Worm (Caenorhabditis elegans): Measurements from ENCODE around the gene C12D8.21.

The C12D8.21 gene

ce11 chrV:10212027-10212426 lies 29.0 kb downstream of the C12D8.21 start, which contains the start of gene zhit-3:
TSS of gene zhit-3 (minus strand) at chrV:10212127.
- no peak for TF ChIP-seq swsn-7 (tag; optimal IDR thresholded peaks at IDR 0.05)
- TF ChIP-seq unc-62 (GFP tag; optimal IDR thresholded peaks at IDR 0.05), result no peak
- no peak for TF ChIP-seq irx-1 (tag; optimal IDR thresholded peaks at IDR 0.05)
- no peak for TF ChIP-seq mdl-1 (tag; optimal IDR thresholded peaks at IDR 0.05)
- TF ChIP-seq ceh-82 (tag; optimal IDR thresholded peaks at IDR 0.05), result no peak
- no peak for TF ChIP-seq alr-1 (tag; optimal IDR thresholded peaks at IDR 0.05; ENCODE audit: borderline replicate concordance)
- TF ChIP-seq xbp-1 (tag; optimal IDR thresholded peaks at IDR 0.05), result no peak
- no peak for TF ChIP-seq ceh-88 (GFP tag; IDR thresholded peaks at IDR 0.05)

ce11 chrV:10210244-10210643 lies 30.7 kb downstream of the C12D8.21 start, which contains the start of gene tftc-3:
TSS of gene tftc-3 (minus strand) at chrV:10210344.
- TF ChIP-seq elt-2 (tag; optimal IDR thresholded peaks at IDR 0.05), result no peak
- no peak for TF ChIP-seq ets-5 (GFP tag; IDR thresholded peaks at IDR 0.05)
- no peak for TF ChIP-seq ceh-82 (tag; optimal IDR thresholded peaks at IDR 0.05)
- TF ChIP-seq mdl-1 (tag; optimal IDR thresholded peaks at IDR 0.05), result no peak
- TF ChIP-seq sptf-1 (tag; optimal IDR thresholded peaks at IDR 0.05), result no peak
- no peak for TF ChIP-seq hlh-17 (GFP tag; optimal IDR thresholded peaks at IDR 0.05; ENCODE audit: borderline replicate concordance)
- TF ChIP-seq nhr-76 (tag; optimal IDR thresholded peaks at IDR 0.05), result no peak
- TF ChIP-seq grh-1 (GFP tag; IDR thresholded peaks at IDR 0.05), result no peak
- no peak for TF ChIP-seq unc-30 (tag; optimal IDR thresholded peaks at IDR 0.05)
- no peak for TF ChIP-seq ces-1 (GFP tag; optimal IDR thresholded peaks at IDR 0.05)
- TF ChIP-seq dsc-1 (tag; optimal IDR thresholded peaks at IDR 0.05), result no peak
- TF ChIP-seq lin-14 (GFP tag; optimal IDR thresholded peaks at IDR 0.05), result no peak
- TF ChIP-seq mef-2 (tag; optimal IDR thresholded peaks at IDR 0.05), result no peak
- TF ChIP-seq hpl-2 (GFP tag; optimal IDR thresholded peaks at IDR 0.05), result no peak
- no peak for TF ChIP-seq unc-130 (tag; optimal IDR thresholded peaks at IDR 0.05)
- no peak for TF ChIP-seq efl-3 (GFP tag; optimal IDR thresholded peaks at IDR 0.05)
- TF ChIP-seq nhr-28 (tag; optimal IDR thresholded peaks at IDR 0.05), result no peak
- no peak for TF ChIP-seq fkh-10 (GFP tag; optimal IDR thresholded peaks at IDR 0.05)

DNA sequence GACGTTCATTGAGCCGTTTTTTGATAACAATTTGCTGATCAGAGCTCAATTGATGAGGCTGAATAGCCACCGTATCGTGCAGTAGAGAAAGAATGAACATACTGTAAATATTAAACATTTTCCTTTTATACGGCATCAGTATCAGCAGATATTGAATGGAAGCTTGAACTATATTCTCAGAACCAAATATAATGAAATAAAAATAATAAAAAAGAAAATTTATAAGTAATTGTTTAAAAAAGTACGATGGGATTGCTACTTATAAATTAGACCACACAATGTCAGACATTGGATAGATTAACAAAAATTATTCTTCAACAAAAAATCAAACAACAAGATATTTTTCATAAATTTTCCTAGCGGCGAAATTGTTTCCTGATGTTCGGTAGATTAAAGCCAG lies 34.5 kb downstream of the C12D8.21 start, which contains the start of gene rpc-25:
Gene rpc-25, minus strand, starts transcription at position 101 of the 400 bp plus-strand sequence.
- TF ChIP-seq F16B12.6 (tag; optimal IDR thresholded peaks at IDR 0.05) (no peak), mdl-1 (tag; optimal IDR thresholded peaks at IDR 0.05) (no peak), fkh-8 (tag; optimal IDR thresholded peaks at IDR 0.05) (no peak), zag-1 (tag; optimal IDR thresholded peaks at IDR 0.05) (no peak), nhr-19 (GFP tag; conservative IDR thresholded peaks at IDR 0.05) (no peak), ceh-88 (GFP tag; IDR thresholded peaks at IDR 0.05) (no peak), ceh-8 (GFP tag; optimal IDR thresholded peaks at IDR 0.05) (no peak), nhr-84 (tag; optimal IDR thresholded peaks at IDR 0.05) (no peak), lsy-2 (tag; optimal IDR thresholded peaks at IDR 0.05) (no peak), nhr-12 (tag; optimal IDR thresholded peaks at IDR 0.05) (no peak), unc-130 (tag; optimal IDR thresholded peaks at IDR 0.05) (no peak), ces-1 (GFP tag; optimal IDR thresholded peaks at IDR 0.05) (no peak), mep-1 (tag; optimal IDR thresholded peaks at IDR 0.05) (no peak), lin-35 (GFP tag; optimal IDR thresholded peaks at IDR 0.05) (no peak)

DNA sequence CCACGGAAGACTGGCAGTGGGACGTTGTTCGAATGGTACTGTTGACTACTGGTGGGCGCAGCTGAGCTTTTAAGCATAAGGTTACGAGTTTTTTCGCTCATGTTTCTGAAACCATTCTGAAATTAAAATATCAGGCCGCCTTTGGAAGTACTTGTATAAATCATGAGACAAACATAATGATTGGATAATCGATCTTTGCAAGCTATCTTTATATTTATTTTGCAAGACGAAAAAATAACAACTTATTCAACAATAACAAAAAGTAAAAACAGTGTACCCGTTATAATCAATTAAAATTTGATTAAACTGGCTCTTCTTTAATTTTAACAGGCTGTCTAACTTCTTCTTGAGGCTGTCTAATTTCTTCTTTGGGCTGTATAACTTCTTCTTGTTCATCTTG lies 35.5 kb downstream of the C12D8.21 start, which contains the start of gene ZK856.16:
Gene ZK856.16, minus strand, starts transcription at position 101 of the 400 bp plus-strand sequence.
- TF ChIP-seq hpl-2 (GFP tag; optimal IDR thresholded peaks at IDR 0.05), result no peak
- no peak for TF ChIP-seq unc-30 (tag; optimal IDR thresholded peaks at IDR 0.05)
- no peak for TF ChIP-seq ceh-82 (tag; optimal IDR thresholded peaks at IDR 0.05)
- no peak for TF ChIP-seq mef-2 (tag; optimal IDR thresholded peaks at IDR 0.05)
- no peak for TF ChIP-seq jun-1 (tag; optimal IDR thresholded peaks at IDR 0.05)
- TF ChIP-seq swsn-7 (tag; optimal IDR thresholded peaks at IDR 0.05), result no peak
- no peak for TF ChIP-seq unc-86 (tag; optimal IDR thresholded peaks at IDR 0.05)
- TF ChIP-seq nhr-90 (tag; optimal IDR thresholded peaks at IDR 0.05; ENCODE audit: poor library complexity), result no peak
- no peak for TF ChIP-seq ceh-63 (GFP tag; optimal IDR thresholded peaks at IDR 0.05)
- TF ChIP-seq tbx-2 (tag; optimal IDR thresholded peaks at IDR 0.05), result no peak
- TF ChIP-seq skn-1 (tag; optimal IDR thresholded peaks at IDR 0.05), result no peak
- no peak for TF ChIP-seq lin-15B (tag; optimal IDR thresholded peaks at IDR 0.05)
- TF ChIP-seq mab-9 (GFP tag; IDR thresholded peaks at IDR 0.05), result no peak
- TF ChIP-seq alr-1 (tag; optimal IDR thresholded peaks at IDR 0.05; ENCODE audit: borderline replicate concordance), result no peak
- TF ChIP-seq ztf-4 (tag; optimal IDR thresholded peaks at IDR 0.05), result no peak
- no peak for TF ChIP-seq nhr-19 (GFP tag; conservative IDR thresholded peaks at IDR 0.05)
- TF ChIP-seq efl-1 (optimal IDR thresholded peaks at IDR 0.05), result no peak
- no peak for TF ChIP-seq efl-1 (GFP tag; optimal IDR thresholded peaks at IDR 0.05 in 1 of 2)
- no peak for TF ChIP-seq lir-3 (tag; optimal IDR thresholded peaks at IDR 0.05; ENCODE audit: poor library complexity)
- no peak for TF ChIP-seq ces-1 (GFP tag; optimal IDR thresholded peaks at IDR 0.05)
- TF ChIP-seq egl-13 (tag; optimal IDR thresholded peaks at IDR 0.05), result no peak
